Worm (Caenorhabditis elegans): ENCODE results near the gene glb-2.

Gene glb-2

ce11 chrIV:7234623-7235022 lies 28.4 kb downstream of the glb-2 start:
- TF ChIP-seq elt-1 (tag; optimal IDR thresholded peaks at IDR 0.05; ENCODE audit: borderline replicate concordance, insufficient read depth), result peak; percentile 39
- TF ChIP-seq mab-5 (tag; optimal IDR thresholded peaks at IDR 0.05), result no peak

- TF ChIP-seq unc-62 (GFP tag; optimal IDR thresholded peaks at IDR 0.05) (peak; percentile 41), blmp-1 (tag; optimal IDR thresholded peaks at IDR 0.05) (peak; percentile 27), lin-13 (tag; optimal IDR thresholded peaks at IDR 0.05) (no peak)
Measured at ce11 chrIV:7233566-7234014, 29.4 kb downstream of the glb-2 start.

ce11 chrIV:7230935-7231334 lies 32.1 kb downstream of the glb-2 start, which contains the start of gene D2024.4:
TSS of gene D2024.4 (plus strand) at chrIV:7231235.
- TF ChIP-seq nhr-2 (tag; optimal IDR thresholded peaks at IDR 0.05) (no peak), nhr-76 (tag; optimal IDR thresholded peaks at IDR 0.05) (no peak), bed-3 (GFP tag; optimal IDR thresholded peaks at IDR 0.05) (no peak), tbx-8 (GFP tag; optimal IDR thresholded peaks at IDR 0.05) (no peak), hlh-1 (tag; optimal IDR thresholded peaks at IDR 0.05) (no peak), drap-1 (GFP tag; optimal IDR thresholded peaks at IDR 0.05) (no peak), mls-2 (tag; optimal IDR thresholded peaks at IDR 0.05) (no peak), M03D4.4 (tag; optimal IDR thresholded peaks at IDR 0.05) (no peak), unc-120 (tag; optimal IDR thresholded peaks at IDR 0.05; ENCODE audit: poor library complexity, severe bottlenecking) (no peak), zip-8 (tag; optimal IDR thresholded peaks at IDR 0.05) (no peak), nhr-237 (tag; optimal IDR thresholded peaks at IDR 0.05) (no peak), ceh-39 (tag; optimal IDR thresholded peaks at IDR 0.05) (no peak), snpc-4 (tag; optimal IDR thresholded peaks at IDR 0.05) (no peak), pha-4 (tag; optimal IDR thresholded peaks at IDR 0.05) (no peak), cnd-1 (tag; optimal IDR thresholded peaks at IDR 0.05) (no peak), ces-1 (GFP tag; optimal IDR thresholded peaks at IDR 0.05) (no peak), nhr-28 (tag; optimal IDR thresholded peaks at IDR 0.05) (no peak), sptf-1 (tag; optimal IDR thresholded peaks at IDR 0.05) (no peak), ceh-83 (GFP tag; optimal IDR thresholded peaks at IDR 0.05) (no peak)

- TF ChIP-seq mls-2 (tag; optimal IDR thresholded peaks at IDR 0.05) (peak; percentile 11), unc-62 (GFP tag; optimal IDR thresholded peaks at IDR 0.05) (no peak), lsy-2 (tag; optimal IDR thresholded peaks at IDR 0.05) (peak; percentile 60), M03D4.4 (tag; optimal IDR thresholded peaks at IDR 0.05) (no peak), nhr-237 (tag; optimal IDR thresholded peaks at IDR 0.05) (peak; percentile 38), sptf-1 (tag; optimal IDR thresholded peaks at IDR 0.05) (peak; percentile 13), ceh-83 (GFP tag; optimal IDR thresholded peaks at IDR 0.05) (no peak), lin-13 (tag; optimal IDR thresholded peaks at IDR 0.05) (peak; percentile 54), unc-39 (tag; optimal IDR thresholded peaks at IDR 0.05) (no peak), ceh-39 (tag; optimal IDR thresholded peaks at IDR 0.05) (peak; percentile 65), ceh-43 (GFP tag; optimal IDR thresholded peaks at IDR 0.05) (no peak), nhr-28 (tag; optimal IDR thresholded peaks at IDR 0.05) (no peak), tbx-8 (GFP tag; optimal IDR thresholded peaks at IDR 0.05) (no peak), elt-1 (tag; optimal IDR thresholded peaks at IDR 0.05; ENCODE audit: borderline replicate concordance, insufficient read depth) (no peak), zip-8 (tag; optimal IDR thresholded peaks at IDR 0.05) (no peak), flh-1 (GFP tag; optimal IDR thresholded peaks at IDR 0.05) (no peak), ztf-11 (tag; optimal IDR thresholded peaks at IDR 0.05) (no peak), ces-1 (GFP tag; optimal IDR thresholded peaks at IDR 0.05) (peak; percentile 70), ham-2 (GFP tag; optimal IDR thresholded peaks at IDR 0.05) (no peak), nhr-12 (tag; optimal IDR thresholded peaks at IDR 0.05) (no peak), lin-32 (GFP tag; optimal IDR thresholded peaks at IDR 0.05) (no peak), elt-3 (tag; optimal IDR thresholded peaks at IDR 0.05) (no peak), bed-3 (GFP tag; optimal IDR thresholded peaks at IDR 0.05) (no peak), mep-1 (tag; optimal IDR thresholded peaks at IDR 0.05) (peak; percentile 78), mab-5 (tag; optimal IDR thresholded peaks at IDR 0.05) (no peak), drap-1 (GFP tag; optimal IDR thresholded peaks at IDR 0.05) (no peak), hlh-1 (tag; optimal IDR thresholded peaks at IDR 0.05) (peak; percentile 47), nhr-76 (tag; optimal IDR thresholded peaks at IDR 0.05) (no peak), snpc-4 (tag; optimal IDR thresholded peaks at IDR 0.05) (no peak), pha-4 (tag; optimal IDR thresholded peaks at IDR 0.05) (peak; percentile 36), unc-120 (tag; optimal IDR thresholded peaks at IDR 0.05; ENCODE audit: poor library complexity, severe bottlenecking) (no peak), sem-2 (GFP tag; optimal IDR thresholded peaks at IDR 0.05) (no peak), cnd-1 (tag; optimal IDR thresholded peaks at IDR 0.05) (no peak), nhr-2 (tag; optimal IDR thresholded peaks at IDR 0.05) (no peak), blmp-1 (tag; optimal IDR thresholded peaks at IDR 0.05) (no peak)
Measured at ce11 chrIV:7230198-7230597, 32.8 kb downstream of the glb-2 start, which contains the start of gene cap-1. TSS of gene cap-1 (minus strand) at chrIV:7230223.

All from whole organism, mixed stage, embryonic.